Worm (Caenorhabditis elegans) whole organism, L1 larva: ENCODE data around the gene C05D2.8.

Experiments
- C34B4.2 ChIP-seq: sonication (generic microtip); optimal IDR thresholded peaks from 2 replicates; lab custom pipeline; 2017; ENCODE audit warnings: mild to moderate bottlenecking, missing genetic modification characterization, missing compliant biosample characterization
- F16B12.6 ChIP-seq: fragments of 150-350 bp; optimal IDR thresholded peaks from 2 replicates; lab custom pipeline; 2014; ENCODE audit warnings: missing biosample characterization, missing genetic modification characterization
- aha-1 ChIP-seq: fragments of 150-350 bp; optimal IDR thresholded peaks from 2 replicates; lab custom pipeline; 2014; ENCODE audit warnings: missing biosample characterization, missing genetic modification characterization
- alr-1 ChIP-seq: fragments of 200-800 bp; sonication (Bioruptor generic); optimal IDR thresholded peaks from 2 replicates; lab custom pipeline; 2018; ENCODE audit warnings: borderline replicate concordance, mild to moderate bottlenecking, missing genetic modification characterization, missing compliant biosample characterization
- ama-1 ChIP-seq: fragments of 150-350 bp; optimal IDR thresholded peaks from 2 replicates; lab custom pipeline; 2014
- blmp-1 ChIP-seq: fragments of 150-350 bp; optimal IDR thresholded peaks from 2 replicates; lab custom pipeline; 2014; ENCODE audit warnings: missing biosample characterization, missing genetic modification characterization
- ceh-90 ChIP-seq: sonication (generic microtip); optimal IDR thresholded peaks from 2 replicates; lab custom pipeline; 2016; ENCODE audit warnings: missing genetic modification characterization, missing compliant biosample characterization
- dsc-1 ChIP-seq: sonication (generic microtip); optimal IDR thresholded peaks from 2 replicates; lab custom pipeline; 2016; ENCODE audit warnings: mild to moderate bottlenecking, missing genetic modification characterization, missing compliant biosample characterization
- efl-3 ChIP-seq: fragments of 200-800 bp; sonication (Bioruptor generic); optimal IDR thresholded peaks from 2 replicates; lab custom pipeline; 2018; ENCODE audit warnings: mild to moderate bottlenecking, missing genetic modification characterization, missing compliant biosample characterization
- elt-2 ChIP-seq: sonication (generic microtip); optimal IDR thresholded peaks from 2 replicates; lab custom pipeline; 2016; ENCODE audit warnings: missing genetic modification characterization, mild to moderate bottlenecking, inconsistent platforms, missing compliant biosample characterization, missing genetic modification reagents
- elt-3 ChIP-seq, 6 experiments: fragments of 150-350 bp in 1 of 6; sonication (generic microtip); optimal IDR thresholded peaks; 2 replicates each; lab custom pipeline; 2017 to 2018; ENCODE audit warnings: missing biosample characterization in 6 of 6, missing genetic modification characterization in 6 of 6, inconsistent platforms in 1 of 6
- ets-5 ChIP-seq: fragments of 200-800 bp; sonication (Bioruptor generic); IDR thresholded peaks from 2 replicates; pipeline ENCODE4 v1.3.6; 2022; ENCODE audit warnings: missing genetic modification characterization, missing compliant biosample characterization
- fkh-10 ChIP-seq: sonication (generic microtip); optimal IDR thresholded peaks from 2 replicates; lab custom pipeline; 2017; ENCODE audit warnings: missing biosample characterization, missing genetic modification reagents, missing genetic modification characterization
- fkh-8 ChIP-seq: sonication (generic microtip); optimal IDR thresholded peaks from 2 replicates; lab custom pipeline; 2016; ENCODE audit warnings: mild to moderate bottlenecking, missing genetic modification characterization, missing compliant biosample characterization
- grh-1 ChIP-seq: fragments of 200-800 bp; sonication (Bioruptor generic); IDR thresholded peaks from 2 replicates; pipeline ENCODE4 v1.3.6; 2022; ENCODE audit warnings: missing genetic modification reagents, missing genetic modification characterization, missing compliant biosample characterization
- hlh-17 ChIP-seq: fragments of 200-800 bp; sonication (Bioruptor generic); optimal IDR thresholded peaks from 2 replicates; lab custom pipeline; 2018; ENCODE audit warnings: missing genetic modification characterization, mild to moderate bottlenecking, missing compliant biosample characterization, moderate library complexity, borderline replicate concordance
- hpl-2 ChIP-seq: fragments of 150-350 bp; optimal IDR thresholded peaks from 2 replicates; lab custom pipeline; 2014; ENCODE audit warnings: missing biosample characterization, missing genetic modification reagents, missing genetic modification characterization
- irx-1 ChIP-seq: sonication (generic microtip); optimal IDR thresholded peaks from 2 replicates; lab custom pipeline; 2016; ENCODE audit warnings: missing genetic modification characterization, missing compliant biosample characterization
- isw-1 ChIP-seq: fragments of 200-800 bp; sonication (Bioruptor generic); IDR thresholded peaks from 2 replicates; pipeline ENCODE4 v1.3.6; 2022; ENCODE audit warnings: missing genetic modification characterization, missing compliant biosample characterization
- lin-13 ChIP-seq: fragments of 150-350 bp; optimal IDR thresholded peaks from 2 replicates; lab custom pipeline; 2014; ENCODE audit warnings: missing biosample characterization, missing genetic modification reagents, missing genetic modification characterization
- lin-15B ChIP-seq: fragments of 150-350 bp; sonication (generic microtip); optimal IDR thresholded peaks from 3 replicates; lab custom pipeline; 2014; ENCODE audit warnings: missing biosample characterization, missing genetic modification characterization
- lin-35 ChIP-seq, 2 experiments: fragments of 150-350 bp; optimal IDR thresholded peaks; 2 replicates each; lab custom pipeline; 2014; ENCODE audit warnings: missing biosample characterization in 2 of 2, missing genetic modification characterization in 2 of 2, missing genetic modification reagents in 2 of 2
- lir-3 ChIP-seq: sonication (generic microtip); optimal IDR thresholded peaks from 2 replicates; lab custom pipeline; 2016; ENCODE audit warnings: mild to moderate bottlenecking, missing genetic modification characterization, moderate library complexity, missing compliant biosample characterization; ENCODE audit not compliant: poor library complexity
- lsy-2 ChIP-seq, 2 experiments: fragments of 150-350 bp; optimal IDR thresholded peaks; 2 replicates each; lab custom pipeline; 2014; ENCODE audit warnings: missing biosample characterization in 2 of 2, missing genetic modification characterization in 2 of 2
- mab-9 ChIP-seq: fragments of 200-800 bp; sonication (Bioruptor generic); IDR thresholded peaks from 2 replicates; pipeline ENCODE4 v1.3.6; 2022; ENCODE audit warnings: missing genetic modification reagents, missing genetic modification characterization, missing compliant biosample characterization
- mep-1 ChIP-seq: fragments of 150-350 bp; optimal IDR thresholded peaks from 2 replicates; lab custom pipeline; 2014; ENCODE audit warnings: missing biosample characterization, missing genetic modification characterization
- nhr-11 ChIP-seq: fragments of 150-350 bp; optimal IDR thresholded peaks from 2 replicates; lab custom pipeline; 2014; ENCODE audit warnings: missing biosample characterization, missing genetic modification characterization
- nhr-12 ChIP-seq: sonication (generic microtip); optimal IDR thresholded peaks from 2 replicates; lab custom pipeline; 2017; ENCODE audit warnings: missing biosample characterization, missing genetic modification characterization
- nhr-19 ChIP-seq: fragments of 200-800 bp; sonication (Bioruptor generic); conservative IDR thresholded peaks from 2 replicates; pipeline ENCODE4 v1.3.6; 2022; ENCODE audit warnings: missing genetic modification characterization, missing compliant biosample characterization
- nhr-20 ChIP-seq: sonication (generic microtip); optimal IDR thresholded peaks from 2 replicates; lab custom pipeline; 2016; ENCODE audit warnings: mild to moderate bottlenecking, missing genetic modification characterization, missing compliant biosample characterization
- nhr-237 ChIP-seq: fragments of 150-350 bp; optimal IDR thresholded peaks from 2 replicates; lab custom pipeline; 2014; ENCODE audit warnings: missing biosample characterization, missing genetic modification characterization
- nhr-28 ChIP-seq: fragments of 150-350 bp; optimal IDR thresholded peaks from 2 replicates; lab custom pipeline; 2014; ENCODE audit warnings: missing biosample characterization, missing genetic modification characterization
- nhr-47 ChIP-seq: sonication (generic microtip); optimal IDR thresholded peaks from 2 replicates; lab custom pipeline; 2016; ENCODE audit warnings: mild to moderate bottlenecking, missing genetic modification characterization, moderate library complexity, missing compliant biosample characterization
- nhr-71 ChIP-seq: sonication (generic microtip); optimal IDR thresholded peaks from 2 replicates; lab custom pipeline; 2016; ENCODE audit warnings: mild to moderate bottlenecking, missing genetic modification characterization, moderate library complexity, missing compliant biosample characterization
- nhr-76 ChIP-seq: sonication (generic microtip); optimal IDR thresholded peaks from 2 replicates; lab custom pipeline; 2017; ENCODE audit warnings: missing biosample characterization, missing genetic modification characterization
- nhr-84 ChIP-seq: sonication (generic microtip); optimal IDR thresholded peaks from 2 replicates; lab custom pipeline; 2017; ENCODE audit warnings: missing biosample characterization, missing genetic modification characterization
- pag-3 ChIP-seq: sonication (generic microtip); optimal IDR thresholded peaks from 2 replicates; lab custom pipeline; 2017; ENCODE audit warnings: missing genetic modification characterization, mild to moderate bottlenecking, missing compliant biosample characterization, antibody characterized with exemption, borderline replicate concordance; ENCODE audit not compliant: insufficient read depth
- pax-3 ChIP-seq: fragments of 200-800 bp; sonication (Bioruptor generic); optimal IDR thresholded peaks from 2 replicates; lab custom pipeline; 2018; ENCODE audit warnings: mild to moderate bottlenecking, missing genetic modification characterization, moderate library complexity, missing compliant biosample characterization
- pqm-1 ChIP-seq: sonication (generic microtip); optimal IDR thresholded peaks from 3 replicates; lab custom pipeline; 2017; ENCODE audit warnings: missing biosample characterization, missing genetic modification characterization
- skn-1 ChIP-seq: fragments of 150-350 bp; optimal IDR thresholded peaks from 2 replicates; lab custom pipeline; 2014; ENCODE audit warnings: missing biosample characterization, missing genetic modification characterization
- snu-23 ChIP-seq: sonication (generic microtip); optimal IDR thresholded peaks from 2 replicates; lab custom pipeline; 2016; ENCODE audit warnings: missing genetic modification characterization, missing compliant biosample characterization
- sup-37 ChIP-seq: fragments of 200-800 bp; sonication (Bioruptor generic); optimal IDR thresholded peaks from 2 replicates; lab custom pipeline; 2018; ENCODE audit warnings: mild to moderate bottlenecking, missing genetic modification characterization, missing compliant biosample characterization
- swsn-7 ChIP-seq: sonication (generic microtip); optimal IDR thresholded peaks from 2 replicates; lab custom pipeline; 2016; ENCODE audit warnings: missing genetic modification characterization, missing compliant biosample characterization
- tlp-1 ChIP-seq: fragments of 150-350 bp; optimal IDR thresholded peaks from 2 replicates; lab custom pipeline; 2014; ENCODE audit warnings: missing biosample characterization, missing genetic modification characterization
- unc-130 ChIP-seq: fragments of 150-350 bp; optimal IDR thresholded peaks from 2 replicates; lab custom pipeline; 2017; ENCODE audit warnings: missing biosample characterization, missing genetic modification characterization, inconsistent platforms
- unc-62 ChIP-seq: fragments of 150-350 bp; optimal IDR thresholded peaks from 2 replicates; lab custom pipeline; 2014; ENCODE audit warnings: missing biosample characterization, missing genetic modification reagents, missing genetic modification characterization
- unc-86 ChIP-seq: sonication (generic microtip); optimal IDR thresholded peaks from 2 replicates; lab custom pipeline; 2016; ENCODE audit warnings: missing genetic modification characterization, missing compliant biosample characterization
- unc-98 ChIP-seq: fragments of 200-800 bp; sonication (Bioruptor generic); IDR thresholded peaks from 2 replicates; pipeline ENCODE4 v1.3.6; 2022; ENCODE audit warnings: missing genetic modification characterization, missing compliant biosample characterization
- vab-15 ChIP-seq: sonication (generic microtip); optimal IDR thresholded peaks from 2 replicates; lab custom pipeline; 2017; ENCODE audit warnings: missing genotype, mild to moderate bottlenecking, missing genetic modification characterization, missing compliant biosample characterization
- xbp-1 ChIP-seq: sonication (generic microtip); optimal IDR thresholded peaks from 2 replicates; lab custom pipeline; 2016; ENCODE audit warnings: missing genetic modification characterization, missing compliant biosample characterization
- zag-1 ChIP-seq: fragments of 150-350 bp; optimal IDR thresholded peaks from 2 replicates; lab custom pipeline; 2014; ENCODE audit warnings: missing biosample characterization, missing genetic modification characterization
- zip-4 ChIP-seq: fragments of 200-800 bp; sonication (Bioruptor generic); optimal IDR thresholded peaks from 2 replicates; lab custom pipeline; 2018; ENCODE audit warnings: mild to moderate bottlenecking, missing genetic modification characterization, moderate library complexity, missing compliant biosample characterization
- ztf-11 ChIP-seq, 2 experiments: sonication (generic microtip); optimal IDR thresholded peaks; 2 replicates each; lab custom pipeline; 2016 to 2017; ENCODE audit warnings: missing genetic modification characterization in 2 of 2, missing biosample characterization in 1 of 2, missing compliant biosample characterization in 1 of 2

The C05D2.8 gene

ce11 chrIII:5591668-5592149, 18.4 kb downstream of the C05D2.8 start, which contains the start of the genes ddx-15 and ucr-1:
ddx-15 (minus strand) TSS chrIII:5591718.
ucr-1 (plus strand) TSS chrIII:5592135.
- TF ChIP-seq zip-4 (GFP tag; lab: Kevin White, UChicago) (no peak), F16B12.6 (tag; lab: Kevin White, UChicago) (peak; percentile 14), lir-3 (tag; lab: Kevin White, UChicago) (peak; percentile 39), skn-1 (tag; lab: Kevin White, UChicago) (peak; percentile 39), unc-98 (GFP tag; lab: Robert Waterston, UW) (no peak), alr-1 (tag; lab: Kevin White, UChicago) (no peak), grh-1 (no peak; the same call in 1 of the 2 replicates), nhr-71 (peak; percentile 83), nhr-20 (tag; lab: Kevin White, UChicago) (peak; percentile 66), pag-3 (tag; lab: Kevin White, UChicago) (no peak), pax-3 (peak; percentile 15), nhr-47 (tag; lab: Kevin White, UChicago) (peak; percentile 78), nhr-28 (tag; lab: Kevin White, UChicago) (no peak), snu-23 (GFP tag; lab: Kevin White, UChicago) (peak; percentile 78), lin-35 (GFP tag; optimal IDR thresholded peaks at IDR 0.05; lab: Kevin White, UChicago) (peak; percentile 82 to 85), swsn-7 (peak; percentile 66), ama-1 (lab: Kevin White, UChicago) (no peak), mab-9 (GFP tag; lab: Robert Waterston, UW) (no peak), xbp-1 (tag; lab: Kevin White, UChicago) (peak; percentile 73), nhr-237 (tag; lab: Kevin White, UChicago) (no peak), fkh-10 (GFP tag; lab: Kevin White, UChicago) (no peak), efl-3 (GFP tag; lab: Kevin White, UChicago) (no peak), blmp-1 (tag; lab: Kevin White, UChicago) (no peak), elt-3 (tag; optimal IDR thresholded peaks at IDR 0.05; lab: Kevin White, UChicago) (no peak), hlh-17 (GFP tag; lab: Kevin White, UChicago) (no peak), nhr-19 (GFP tag; lab: Robert Waterston, UW) (peak; percentile 65), sup-37 (GFP tag; lab: Kevin White, UChicago) (no peak), C34B4.2 (tag; lab: Kevin White, UChicago) (no peak), nhr-11 (tag; lab: Kevin White, UChicago) (no peak), vab-15 (tag; lab: Kevin White, UChicago) (peak; percentile 17), nhr-12 (tag; lab: Kevin White, UChicago) (no peak), aha-1 (tag; lab: Kevin White, UChicago) (no peak), dsc-1 (tag; lab: Kevin White, UChicago) (peak; percentile 45), unc-62 (GFP tag; lab: Kevin White, UChicago) (no peak), hpl-2 (GFP tag; lab: Kevin White, UChicago) (no peak), lsy-2 (tag; optimal IDR thresholded peaks at IDR 0.05; lab: Kevin White, UChicago) (peak; percentile 85), unc-86 (tag; lab: Kevin White, UChicago) (peak; percentile 69), isw-1 (GFP tag; lab: Robert Waterston, UW) (peak; percentile 76), tlp-1 (tag; lab: Kevin White, UChicago) (no peak), zag-1 (tag; lab: Kevin White, UChicago) (no peak), elt-2 (tag; lab: Kevin White, UChicago) (peak; percentile 2), ceh-90 (tag; lab: Kevin White, UChicago) (no peak), lin-13 (GFP tag; lab: Kevin White, UChicago) (peak; percentile 25), nhr-84 (tag; lab: Kevin White, UChicago) (no peak), nhr-76 (tag; lab: Kevin White, UChicago) (no peak), ztf-11 (tag; optimal IDR thresholded peaks at IDR 0.05; lab: Kevin White, UChicago) (no peak), irx-1 (tag; lab: Kevin White, UChicago) (peak; percentile 42), mep-1 (tag; lab: Kevin White, UChicago) (no peak), lin-15B (tag; lab: Kevin White, UChicago) (peak; percentile 61), ets-5 (GFP tag; lab: Robert Waterston, UW) (no peak), fkh-8 (tag; lab: Kevin White, UChicago) (peak; percentile 72), pqm-1 (no peak), unc-130 (tag; lab: Kevin White, UChicago) (peak; percentile 78)
